Fruit fly (Drosophila melanogaster): ENCODE measurements around the gene CG13113.

DNA sequence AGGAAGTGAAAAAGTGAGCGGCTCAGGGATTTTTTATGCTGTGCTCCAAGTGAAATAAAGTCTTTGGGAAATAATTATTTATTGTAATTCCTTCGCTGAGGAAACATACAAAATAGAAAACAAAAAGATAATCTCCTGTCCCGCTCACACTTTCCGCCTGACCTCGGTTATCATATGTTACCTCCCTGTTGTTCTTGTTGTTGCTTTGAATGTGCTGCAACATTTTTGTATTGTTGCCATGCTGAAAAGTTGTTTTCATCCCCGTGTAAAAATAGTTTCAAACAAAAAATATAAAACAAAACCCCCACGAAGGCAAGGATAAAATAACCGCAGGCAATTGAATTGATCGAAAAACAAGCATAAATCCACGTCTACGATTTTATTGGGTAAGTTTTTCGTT, 48.1 kb upstream of the CG13113 start:
- TF ChIP-seq Mnt (GFP tag; optimal IDR thresholded peaks at IDR 0.05) (no peak), CG33017 (tag; optimal IDR thresholded peaks at IDR 0.05) (no peak), cic (GFP tag; optimal IDR thresholded peaks at IDR 0.05) (no peak)
